Fruit fly (Drosophila melanogaster) S2 (cell line): ENCODE data around the gene ohgt.

ENCODE experiments used
- CG8478 ChIP-seq: fragments of >200 bp; optimal IDR thresholded peaks from 2 replicates; lab custom pipeline; 2018
- CTCF ChIP-seq, 2 experiments: fragments of >200 bp; optimal IDR thresholded peaks; 2 replicates each; lab custom pipeline; 2018

DNA sequence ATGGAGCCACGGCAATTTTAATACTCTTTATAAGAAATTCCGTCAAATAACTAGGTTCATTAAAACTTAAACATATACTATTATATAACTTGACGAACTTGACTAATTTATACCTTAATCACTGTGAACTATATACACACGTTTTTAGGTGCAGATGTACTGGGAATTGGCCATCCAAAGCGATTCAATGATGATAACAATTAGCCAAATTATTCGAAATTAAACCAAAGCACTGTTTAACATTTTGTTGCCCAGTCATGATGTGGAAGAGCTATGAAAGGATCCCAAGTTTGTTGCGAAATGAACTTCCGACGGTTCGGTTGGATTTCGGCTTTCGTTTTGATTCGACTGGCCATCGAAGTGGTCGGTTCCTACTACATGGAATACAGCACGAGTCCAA is 13.3 kb downstream of the ohgt start, which contains the start of gene CG33630:
- no peak for TF ChIP-seq CG8478
- no peak for TF ChIP-seq CTCF (optimal IDR thresholded peaks at IDR 0.05; lab: Kevin White, UChicago)
